Worm (Caenorhabditis elegans) whole organism, young adult: ENCODE measurements around the gene nlr-1.

Experiments
- F49E8.2 ChIP-seq: sonication (generic microtip); optimal IDR thresholded peaks from 3 replicates; lab custom pipeline; 2017; ENCODE audit warnings: missing genetic modification characterization, mild to moderate bottlenecking, missing compliant biosample characterization, antibody characterized with exemption, moderate library complexity; ENCODE audit not compliant: insufficient read depth
- efl-1 ChIP-seq: fragments of 150-350 bp; optimal IDR thresholded peaks from 2 replicates; lab custom pipeline; 2014; ENCODE audit warnings: missing biosample characterization, missing genetic modification reagents, missing genetic modification characterization
- him-1 ChIP-seq: sonication (generic microtip); optimal IDR thresholded peaks from 2 replicates; lab custom pipeline; 2016; ENCODE audit warnings: missing genotype, missing genetic modification reagents, missing genetic modification characterization, missing compliant biosample characterization
- snpc-1.1 ChIP-seq: sonication (generic microtip); optimal IDR thresholded peaks from 2 replicates; lab custom pipeline; 2017; ENCODE audit warnings: missing genetic modification characterization, mild to moderate bottlenecking, missing compliant biosample characterization, antibody characterized with exemption, moderate library complexity, missing genotype, missing genetic modification reagents; ENCODE audit not compliant: insufficient read depth
- snpc-3.4 ChIP-seq: sonication (generic microtip); optimal IDR thresholded peaks from 2 replicates; lab custom pipeline; 2017; ENCODE audit warnings: missing genetic modification characterization, mild to moderate bottlenecking, missing compliant biosample characterization, antibody characterized with exemption, moderate library complexity, missing genotype, missing genetic modification reagents

ce11 chrIV:12157915-12158314, 20.2 kb downstream of the nlr-1 start:
- TF ChIP-seq efl-1 (GFP tag; lab: Kevin White, UChicago): no peak
- TF ChIP-seq him-1 (tag; lab: Kevin White, UChicago): no peak
- no peak for TF ChIP-seq snpc-3.4
- TF ChIP-seq F49E8.2 (tag; lab: Kevin White, UChicago): no peak
- no peak for TF ChIP-seq snpc-1.1
